Worm (Caenorhabditis elegans) whole organism, mixed stage, embryonic: Measurements from ENCODE around the gene bcl-7.

Experiments
- M03D4.4 ChIP-seq: sonication (generic microtip); optimal IDR thresholded peaks from 2 replicates; lab custom pipeline; 2017; ENCODE audit warnings: mild to moderate bottlenecking, missing genetic modification characterization, missing compliant biosample characterization
- bed-3 ChIP-seq: fragments of 200-800 bp; sonication (Bioruptor generic); optimal IDR thresholded peaks from 3 replicates; lab custom pipeline; 2018; ENCODE audit warnings: mild to moderate bottlenecking, missing genetic modification characterization, moderate library complexity, missing compliant biosample characterization
- blmp-1 ChIP-seq: fragments of 150-350 bp; optimal IDR thresholded peaks from 2 replicates; lab custom pipeline; 2014; ENCODE audit warnings: missing biosample characterization, missing genetic modification characterization
- ceh-39 ChIP-seq: fragments of 150-350 bp; optimal IDR thresholded peaks from 2 replicates; lab custom pipeline; 2014; ENCODE audit warnings: missing biosample characterization, missing genetic modification characterization
- ceh-43 ChIP-seq: fragments of 200-800 bp; sonication (Bioruptor generic); optimal IDR thresholded peaks from 2 replicates; lab custom pipeline; 2018; ENCODE audit warnings: mild to moderate bottlenecking, missing genetic modification characterization, moderate library complexity, missing compliant biosample characterization
- ceh-83 ChIP-seq: fragments of 200-800 bp; sonication (Bioruptor generic); optimal IDR thresholded peaks from 2 replicates; lab custom pipeline; 2018; ENCODE audit warnings: mild to moderate bottlenecking, missing genetic modification characterization, missing compliant biosample characterization
- ces-1 ChIP-seq: fragments of 150-350 bp; optimal IDR thresholded peaks from 2 replicates; lab custom pipeline; 2014; ENCODE audit warnings: missing biosample characterization, missing genetic modification reagents, missing genetic modification characterization
- drap-1 ChIP-seq: fragments of 200-800 bp; sonication (Bioruptor generic); optimal IDR thresholded peaks from 3 replicates; lab custom pipeline; 2018; ENCODE audit warnings: mild to moderate bottlenecking, missing genetic modification characterization, missing compliant biosample characterization
- elt-1 ChIP-seq: sonication (generic microtip); optimal IDR thresholded peaks from 2 replicates; lab custom pipeline; 2017; ENCODE audit warnings: missing genetic modification characterization, mild to moderate bottlenecking, missing compliant biosample characterization, antibody characterized with exemption, moderate library complexity, borderline replicate concordance; ENCODE audit not compliant: insufficient read depth
- elt-3 ChIP-seq: fragments of 150-350 bp; optimal IDR thresholded peaks from 2 replicates; lab custom pipeline; 2014; ENCODE audit warnings: missing biosample characterization, missing genetic modification characterization
- ham-2 ChIP-seq: fragments of 200-800 bp; sonication (Bioruptor generic); optimal IDR thresholded peaks from 2 replicates; lab custom pipeline; 2018; ENCODE audit warnings: mild to moderate bottlenecking, missing genetic modification characterization, missing compliant biosample characterization
- hlh-1 ChIP-seq: fragments of 150-350 bp; optimal IDR thresholded peaks from 2 replicates; lab custom pipeline; 2014; ENCODE audit warnings: missing biosample characterization, missing genetic modification reagents, missing genetic modification characterization
- lin-13 ChIP-seq: fragments of 150-350 bp; optimal IDR thresholded peaks from 2 replicates; lab custom pipeline; 2014; ENCODE audit warnings: missing biosample characterization, missing genetic modification characterization
- lin-32 ChIP-seq: fragments of 200-800 bp; sonication (Bioruptor generic); optimal IDR thresholded peaks from 2 replicates; lab custom pipeline; 2018; ENCODE audit warnings: mild to moderate bottlenecking, missing genetic modification characterization, missing compliant biosample characterization
- mab-5 ChIP-seq: fragments of 150-350 bp; optimal IDR thresholded peaks from 2 replicates; lab custom pipeline; 2014; ENCODE audit warnings: missing biosample characterization, missing genetic modification characterization
- mep-1 ChIP-seq: fragments of 150-350 bp; optimal IDR thresholded peaks from 2 replicates; lab custom pipeline; 2017; ENCODE audit warnings: missing biosample characterization, missing genetic modification reagents, missing genetic modification characterization, inconsistent platforms
- nhr-12 ChIP-seq: fragments of 150-350 bp; optimal IDR thresholded peaks from 2 replicates; lab custom pipeline; 2014; ENCODE audit warnings: missing biosample characterization, missing genetic modification characterization
- nhr-2 ChIP-seq: fragments of 150-350 bp; optimal IDR thresholded peaks from 2 replicates; lab custom pipeline; 2014; ENCODE audit warnings: missing biosample characterization, missing genetic modification characterization
- nhr-237 ChIP-seq: fragments of 150-350 bp; optimal IDR thresholded peaks from 2 replicates; lab custom pipeline; 2014; ENCODE audit warnings: missing biosample characterization, missing genetic modification characterization
- pha-4 ChIP-seq: fragments of 150-350 bp; optimal IDR thresholded peaks from 2 replicates; lab custom pipeline; 2018; ENCODE audit warnings: missing biosample characterization, missing genetic modification reagents, missing genetic modification characterization
- sem-2 ChIP-seq: fragments of 200-800 bp; sonication (Bioruptor generic); optimal IDR thresholded peaks from 2 replicates; lab custom pipeline; 2018; ENCODE audit warnings: mild to moderate bottlenecking, missing genetic modification characterization, missing compliant biosample characterization
- sptf-1 ChIP-seq: sonication (generic microtip); optimal IDR thresholded peaks from 2 replicates; lab custom pipeline; 2017; ENCODE audit warnings: mild to moderate bottlenecking, missing genetic modification characterization, moderate library complexity, missing compliant biosample characterization
- tbx-8 ChIP-seq: fragments of 200-800 bp; sonication (Bioruptor generic); optimal IDR thresholded peaks from 2 replicates; lab custom pipeline; 2018; ENCODE audit warnings: mild to moderate bottlenecking, missing genetic modification characterization, moderate library complexity, missing compliant biosample characterization
- unc-120 ChIP-seq: sonication (generic microtip); optimal IDR thresholded peaks from 2 replicates; lab custom pipeline; 2017; ENCODE audit warnings: missing genetic modification characterization, missing compliant biosample characterization; ENCODE audit not compliant: poor library complexity, severe bottlenecking
- unc-62 ChIP-seq: fragments of 150-350 bp; optimal IDR thresholded peaks from 2 replicates; lab custom pipeline; 2014; ENCODE audit warnings: missing biosample characterization, missing genetic modification reagents, missing genetic modification characterization
- zip-8 ChIP-seq: fragments of 150-350 bp; optimal IDR thresholded peaks from 2 replicates; lab custom pipeline; 2014; ENCODE audit warnings: missing biosample characterization, missing genetic modification characterization
- ztf-11 ChIP-seq: fragments of 150-350 bp; optimal IDR thresholded peaks from 2 replicates; lab custom pipeline; 2014; ENCODE audit warnings: missing biosample characterization, missing genetic modification characterization

bcl-7 gene

DNA sequence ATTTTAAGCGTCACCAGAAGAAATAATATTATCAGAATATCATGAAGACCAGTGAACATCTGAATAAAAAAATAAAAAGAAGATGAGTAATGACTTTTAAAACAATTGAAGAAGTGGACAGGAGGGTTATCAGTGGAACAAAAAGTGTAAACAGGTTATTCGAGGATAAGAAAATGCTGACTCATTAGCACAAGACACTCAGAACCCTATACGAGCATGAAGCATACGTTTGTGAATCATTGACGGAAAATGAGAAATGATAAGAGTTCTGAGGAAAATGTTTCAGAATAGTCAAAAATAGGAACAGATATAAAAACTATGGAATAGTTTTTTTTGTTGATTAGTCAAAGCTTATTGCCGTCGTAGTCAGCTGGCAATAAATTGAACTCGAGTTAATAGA is 7.0 kb downstream of the bcl-7 start, which contains the start of gene zmp-1:
Gene zmp-1 (minus strand): TSS at position 101 of the 400 bp plus-strand sequence.
- no peak for TF ChIP-seq lin-32
- TF ChIP-seq sem-2 (GFP tag; lab: Kevin White, UChicago): no peak
- TF ChIP-seq unc-62 (GFP tag; lab: Kevin White, UChicago): no peak
- TF ChIP-seq tbx-8 (GFP tag; lab: Kevin White, UChicago): no peak
- no peak for TF ChIP-seq zip-8 (tag; lab: Kevin White, UChicago)
- TF ChIP-seq ceh-83 (GFP tag; lab: Kevin White, UChicago): no peak
- TF ChIP-seq ztf-11 (tag; lab: Kevin White, UChicago): no peak
- TF ChIP-seq unc-120 (tag; lab: Kevin White, UChicago): no peak
- TF ChIP-seq elt-3 (tag; lab: Kevin White, UChicago): no peak
- TF ChIP-seq mep-1 (tag; lab: Kevin White, UChicago): no peak
- TF ChIP-seq nhr-237 (tag; lab: Kevin White, UChicago): no peak
- no peak for TF ChIP-seq ces-1 (GFP tag; lab: Kevin White, UChicago)
- TF ChIP-seq hlh-1 (tag; lab: Kevin White, UChicago): no peak
- no peak for TF ChIP-seq ceh-43 (GFP tag; lab: Kevin White, UChicago)
- TF ChIP-seq nhr-2: no peak

DNA sequence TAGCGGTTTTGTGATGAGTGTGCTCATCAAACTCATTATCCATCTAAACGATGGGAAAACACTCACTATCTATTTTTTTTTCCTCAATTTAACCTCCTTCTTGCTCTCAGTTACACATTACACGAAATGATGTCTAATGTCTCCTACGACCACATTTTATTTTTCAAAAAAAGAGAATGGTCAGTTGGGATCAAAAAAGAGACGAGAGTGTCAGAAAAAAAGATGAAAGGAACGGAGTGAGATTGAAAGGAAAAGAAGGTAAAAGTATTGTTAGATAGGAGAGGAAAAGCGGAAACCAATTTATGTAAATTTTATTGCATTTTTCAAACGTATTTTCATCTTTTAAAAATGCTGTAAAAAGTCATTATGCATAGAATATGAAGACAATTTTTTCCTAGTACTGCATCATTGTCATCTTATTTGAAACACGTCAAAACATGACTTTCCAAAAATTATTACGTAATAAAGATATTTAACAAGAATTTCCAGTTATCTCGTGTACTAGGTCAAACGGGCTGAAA is 8.3 kb downstream of the bcl-7 start:
- peak; percentile 71 for TF ChIP-seq zip-8 (tag; lab: Kevin White, UChicago)
- no peak for TF ChIP-seq mab-5 (tag; lab: Kevin White, UChicago)
- no peak for TF ChIP-seq unc-120 (tag; lab: Kevin White, UChicago)
- TF ChIP-seq ces-1 (GFP tag; lab: Kevin White, UChicago): peak; percentile 7
- no peak for TF ChIP-seq mep-1 (tag; lab: Kevin White, UChicago)
- no peak for TF ChIP-seq lin-32

- no peak for TF ChIP-seq drap-1 (GFP tag; lab: Kevin White, UChicago)
- no peak for TF ChIP-seq zip-8 (tag; lab: Kevin White, UChicago)
- TF ChIP-seq bed-3 (GFP tag; lab: Kevin White, UChicago): no peak
- TF ChIP-seq ceh-83 (GFP tag; lab: Kevin White, UChicago): no peak
- TF ChIP-seq, all 35 proteins: peak for 0
Measured at ce11 chrIII:5936992-5937391, 11.1 kb downstream of the bcl-7 start, which contains the start of gene EGAP1.1. EGAP1.1 (minus strand) TSS chrIII:5937220.

ce11 chrIII:5938013-5938412 is 12.1 kb downstream of the bcl-7 start:
- TF ChIP-seq M03D4.4 (tag; lab: Kevin White, UChicago) (no peak), unc-120 (tag; lab: Kevin White, UChicago) (no peak), ces-1 (GFP tag; lab: Kevin White, UChicago) (no peak), ceh-39 (tag; lab: Kevin White, UChicago) (no peak), nhr-12 (tag; lab: Kevin White, UChicago) (no peak), nhr-237 (tag; lab: Kevin White, UChicago) (peak; percentile 76), nhr-2 (no peak), ceh-83 (GFP tag; lab: Kevin White, UChicago) (no peak), bed-3 (GFP tag; lab: Kevin White, UChicago) (no peak), pha-4 (tag; lab: Kevin White, UChicago) (no peak), ceh-43 (GFP tag; lab: Kevin White, UChicago) (no peak), elt-1 (tag; lab: Kevin White, UChicago) (peak; percentile 78), ham-2 (peak; percentile 57), ztf-11 (tag; lab: Kevin White, UChicago) (no peak), mab-5 (tag; lab: Kevin White, UChicago) (no peak), lin-13 (tag; lab: Kevin White, UChicago) (no peak), blmp-1 (tag; lab: Kevin White, UChicago) (peak; percentile 45)

ce11 chrIII:5938790-5939452 is 13.0 kb downstream of the bcl-7 start:
- TF ChIP-seq sptf-1: no peak
- TF ChIP-seq bed-3 (GFP tag; lab: Kevin White, UChicago): no peak
- TF ChIP-seq zip-8 (tag; lab: Kevin White, UChicago): peak; percentile 71
- TF ChIP-seq lin-32: no peak
